Fruit fly (Drosophila melanogaster) whole organism, embryonic: ENCODE measurements around the gene CG13033.

Source experiments
- ATbp ChIP-seq: fragments of 200-800 bp; sonication (Bioruptor generic); optimal IDR thresholded peaks from 2 replicates; lab custom pipeline; 2017; ENCODE audit warnings: missing biosample characterization, mild to moderate bottlenecking, missing genetic modification characterization, missing genetic modification reagents
- Ada2b ChIP-seq: fragments of 200-800 bp; sonication (Bioruptor generic); IDR thresholded peaks from 2 replicates; pipeline ENCODE4 v1.3.6; 2022; ENCODE audit warnings: missing biosample characterization, missing genetic modification characterization
- CG12391 ChIP-seq: fragments of 200-800 bp; sonication (Bioruptor generic); optimal IDR thresholded peaks from 3 replicates; lab custom pipeline; 2018; ENCODE audit warnings: missing biosample characterization, mild to moderate bottlenecking, missing genetic modification characterization, moderate library complexity
- CG13287 ChIP-seq: fragments of 200-800 bp; sonication (Bioruptor generic); IDR thresholded peaks from 2 replicates; pipeline ENCODE4 v1.3.6; 2022; ENCODE audit warnings: missing biosample characterization, missing genetic modification characterization; ENCODE audit not compliant: partially characterized antibody
- CG14710 ChIP-seq: fragments of 200-800 bp; sonication (Bioruptor generic); optimal IDR thresholded peaks from 3 replicates; lab custom pipeline; 2019; ENCODE audit warnings: missing biosample characterization, mild to moderate bottlenecking, missing genetic modification characterization, moderate library complexity
- CG16813 ChIP-seq: fragments of 200-800 bp; sonication (Bioruptor generic); IDR thresholded peaks from 3 replicates; pipeline ENCODE4 v1.3.6; 2022; ENCODE audit warnings: missing biosample characterization, missing genetic modification characterization; ENCODE audit not compliant: partially characterized antibody
- CG2120 ChIP-seq: fragments of 200-800 bp; sonication (Bioruptor generic); optimal IDR thresholded peaks from 3 replicates; lab custom pipeline; 2016; ENCODE audit warnings: missing biosample characterization, missing genetic modification characterization
- CG2712 ChIP-seq: fragments of 200-800 bp; optimal IDR thresholded peaks from 3 replicates; lab custom pipeline; 2019; ENCODE audit warnings: missing biosample characterization, mild to moderate bottlenecking, missing genetic modification characterization, moderate library complexity
- CG30431 ChIP-seq: fragments of 200-800 bp; sonication (Bioruptor generic); optimal IDR thresholded peaks from 2 replicates; lab custom pipeline; 2017; ENCODE audit warnings: missing biosample characterization, missing genetic modification characterization
- CG3281 ChIP-seq: fragments of 200-800 bp; sonication (Bioruptor generic); optimal IDR thresholded peaks from 3 replicates; lab custom pipeline; 2017; ENCODE audit warnings: missing biosample characterization, mild to moderate bottlenecking, missing genetic modification characterization
- CG34376 ChIP-seq: fragments of 200-800 bp; sonication (Bioruptor generic); optimal IDR thresholded peaks from 2 replicates; lab custom pipeline; 2018; ENCODE audit warnings: missing biosample characterization, mild to moderate bottlenecking, missing genetic modification characterization
- CG3847 ChIP-seq: fragments of 200-800 bp; sonication (Bioruptor generic); IDR thresholded peaks from 2 replicates; pipeline ENCODE4 v1.3.6; 2022; ENCODE audit warnings: missing biosample characterization, missing genetic modification characterization
- CG4617 ChIP-seq: fragments of 200-800 bp; sonication (Bioruptor generic); optimal IDR thresholded peaks from 3 replicates; lab custom pipeline; 2016; ENCODE audit warnings: missing biosample characterization, missing genetic modification characterization, borderline replicate concordance
- CG7357 ChIP-seq: fragments of 200-800 bp; sonication (Bioruptor generic); IDR thresholded peaks from 3 replicates; pipeline ENCODE4 v1.3.6; 2022; ENCODE audit warnings: missing biosample characterization, missing genetic modification characterization
- CG7928 ChIP-seq: fragments of 200-800 bp; sonication (Bioruptor generic); optimal IDR thresholded peaks from 2 replicates; lab custom pipeline; 2017; ENCODE audit warnings: missing biosample characterization, mild to moderate bottlenecking, missing genetic modification characterization
- CG8281 ChIP-seq: fragments of 200-800 bp; sonication (Bioruptor generic); optimal IDR thresholded peaks from 2 replicates; lab custom pipeline; 2018; ENCODE audit warnings: missing biosample characterization, mild to moderate bottlenecking, missing genetic modification characterization, moderate library complexity
- CG8359 ChIP-seq: fragments of 200-800 bp; sonication (Bioruptor generic); optimal IDR thresholded peaks from 2 replicates; lab custom pipeline; 2017; ENCODE audit warnings: missing biosample characterization, mild to moderate bottlenecking, missing genetic modification characterization, borderline replicate concordance
- CG8765 ChIP-seq: fragments of 200-800 bp; sonication (Bioruptor generic); IDR thresholded peaks from 2 replicates; pipeline ENCODE4 v1.3.6; 2022; ENCODE audit warnings: missing biosample characterization, missing genetic modification characterization
- CG8924 ChIP-seq: fragments of 200-800 bp; optimal IDR thresholded peaks from 3 replicates; lab custom pipeline; 2019; ENCODE audit warnings: missing biosample characterization, mild to moderate bottlenecking, missing genetic modification characterization, moderate library complexity
- CG9609 ChIP-seq: fragments of 200-800 bp; sonication (Bioruptor generic); optimal IDR thresholded peaks from 3 replicates; lab custom pipeline; 2016; ENCODE audit warnings: missing biosample characterization, missing genetic modification characterization
- CG9932 ChIP-seq: fragments of 200-800 bp; sonication (Bioruptor generic); IDR thresholded peaks from 2 replicates; pipeline ENCODE4 v1.3.6; 2022; ENCODE audit warnings: missing biosample characterization, missing genetic modification characterization
- CTCF ChIP-seq: fragments of 200-800 bp; sonication (Bioruptor generic); optimal IDR thresholded peaks from 2 replicates; lab custom pipeline; 2017; ENCODE audit warnings: missing biosample characterization, mild to moderate bottlenecking, missing genetic modification characterization, moderate library complexity
- CoRest ChIP-seq: fragments of 200-800 bp; sonication (Bioruptor generic); optimal IDR thresholded peaks from 3 replicates; lab custom pipeline; 2018; ENCODE audit warnings: missing biosample characterization, mild to moderate bottlenecking, missing genetic modification characterization, moderate library complexity
- Doc3 ChIP-seq: fragments of 200-800 bp; sonication (Bioruptor generic); IDR thresholded peaks from 3 replicates; pipeline ENCODE4 v1.3.6; 2022; ENCODE audit warnings: missing biosample characterization, missing genetic modification characterization; ENCODE audit not compliant: partially characterized antibody
- Eip74EF ChIP-seq, 2 experiments: fragments of 200-800 bp in 1 of 2; fragments of >200 bp in 1 of 2; sonication (Bioruptor generic) in 1 of 2; optimal IDR thresholded peaks; 2 replicates each; lab custom pipeline; 2017 to 2019; ENCODE audit warnings: missing biosample characterization in 2 of 2, missing genetic modification characterization in 2 of 2, mild to moderate bottlenecking in 1 of 2, moderate library complexity in 1 of 2
- Ets97D ChIP-seq: fragments of 200-800 bp; sonication (Bioruptor generic); optimal IDR thresholded peaks from 3 replicates; lab custom pipeline; 2016; ENCODE audit warnings: missing biosample characterization, missing genetic modification characterization
- HLH54F ChIP-seq: fragments of 200-800 bp; sonication (Bioruptor generic); optimal IDR thresholded peaks from 3 replicates; lab custom pipeline; 2016; ENCODE audit warnings: missing biosample characterization, missing genetic modification characterization
- HmgZ ChIP-seq: fragments of 200-800 bp; sonication (Bioruptor generic); optimal IDR thresholded peaks from 2 replicates; lab custom pipeline; 2018; ENCODE audit warnings: missing biosample characterization, mild to moderate bottlenecking, missing genetic modification characterization
- Max ChIP-seq: fragments of 200-800 bp; sonication (Bioruptor generic); optimal IDR thresholded peaks from 2 replicates; lab custom pipeline; 2016; ENCODE audit warnings: missing biosample characterization, mild to moderate bottlenecking, missing genetic modification characterization
- Med ChIP-seq: fragments of 200-800 bp; sonication (Bioruptor generic); peaks from one replicate; lab custom pipeline; 2016; ENCODE audit warnings: missing biosample characterization, missing genetic modification characterization, mild to moderate bottlenecking, inconsistent platforms, moderate library complexity
- Meics ChIP-seq: fragments of 200-800 bp; sonication (Bioruptor generic); optimal IDR thresholded peaks from 2 replicates; lab custom pipeline; 2017; ENCODE audit warnings: missing biosample characterization, mild to moderate bottlenecking, missing genetic modification characterization
- NC2β ChIP-seq: fragments of 200-800 bp; sonication (Bioruptor generic); optimal IDR thresholded peaks from 2 replicates; lab custom pipeline; 2016; ENCODE audit warnings: missing biosample characterization, missing genetic modification characterization
- Side ChIP-seq: fragments of 200-800 bp; sonication (Bioruptor generic); optimal IDR thresholded peaks from 2 replicates; lab custom pipeline; 2016; ENCODE audit warnings: missing biosample characterization, missing genetic modification characterization
- Sin3A ChIP-seq: fragments of >200 bp; optimal IDR thresholded peaks from 2 replicates; lab custom pipeline; 2018
- Spps ChIP-seq: fragments of 200-800 bp; sonication (Bioruptor generic); optimal IDR thresholded peaks from 2 replicates; lab custom pipeline; 2018; ENCODE audit warnings: missing biosample characterization, mild to moderate bottlenecking, missing genetic modification characterization
- YL-1 ChIP-seq: fragments of 200-800 bp; sonication (Bioruptor generic); optimal IDR thresholded peaks from 3 replicates; lab custom pipeline; 2017; ENCODE audit warnings: missing biosample characterization, mild to moderate bottlenecking, missing genetic modification characterization
- crp ChIP-seq, 2 experiments: fragments of 200-800 bp; sonication (Bioruptor generic); optimal IDR thresholded peaks; 2 replicates in 1 of 2; 3 replicates in 1 of 2; lab custom pipeline; 2017; ENCODE audit warnings: missing biosample characterization in 2 of 2, missing genetic modification characterization in 2 of 2, mild to moderate bottlenecking in 1 of 2, moderate library complexity in 1 of 2
- exex ChIP-seq: fragments of 200-800 bp; sonication (Bioruptor generic); optimal IDR thresholded peaks from 4 replicates; lab custom pipeline; 2018; ENCODE audit warnings: missing biosample characterization, mild to moderate bottlenecking, missing genetic modification characterization, moderate library complexity
- gt ChIP-seq: fragments of 200-800 bp; sonication (Bioruptor generic); IDR thresholded peaks from 2 replicates; pipeline ENCODE4 v1.3.6; 2022; ENCODE audit warnings: missing biosample characterization, missing genetic modification characterization
- her ChIP-seq: fragments of 200-800 bp; sonication (Bioruptor generic); optimal IDR thresholded peaks from 2 replicates; lab custom pipeline; 2016; ENCODE audit warnings: missing biosample characterization, missing genetic modification characterization
- knrl ChIP-seq: fragments of 200-800 bp; sonication (Bioruptor generic); IDR thresholded peaks from 3 replicates; pipeline ENCODE4 v1.3.6; 2022; ENCODE audit warnings: missing biosample characterization, missing genetic modification characterization; ENCODE audit not compliant: partially characterized antibody
- lola ChIP-seq, 3 experiments: fragments of >200 bp in 2 of 3; fragments of 200-800 bp in 1 of 3; sonication (Bioruptor generic) in 1 of 3; optimal IDR thresholded peaks; 2 replicates each; lab custom pipeline; 2017 to 2019; ENCODE audit warnings: missing biosample characterization in 3 of 3, missing genetic modification characterization in 3 of 3, mild to moderate bottlenecking in 1 of 3, moderate library complexity in 1 of 3
- nerfin-1 ChIP-seq: fragments of 200-800 bp; sonication (Bioruptor generic); optimal IDR thresholded peaks from 3 replicates; lab custom pipeline; 2019; ENCODE audit warnings: missing biosample characterization, mild to moderate bottlenecking, missing genetic modification characterization, moderate library complexity
- phol ChIP-seq: fragments of 200-800 bp; sonication (Bioruptor generic); optimal IDR thresholded peaks from 3 replicates; lab custom pipeline; 2018; ENCODE audit warnings: missing biosample characterization, mild to moderate bottlenecking, missing genetic modification characterization, moderate library complexity
- row ChIP-seq: fragments of 200-800 bp; sonication (Bioruptor generic); IDR thresholded peaks from 3 replicates; pipeline ENCODE4 v1.3.6; 2022; ENCODE audit warnings: missing biosample characterization, missing genetic modification characterization
- run ChIP-seq: fragments of 200-800 bp; sonication (Bioruptor generic); optimal IDR thresholded peaks from 3 replicates; lab custom pipeline; 2018; ENCODE audit warnings: missing biosample characterization, mild to moderate bottlenecking, missing genetic modification characterization
- sug ChIP-seq: fragments of 200-800 bp; optimal IDR thresholded peaks from 2 replicates; lab custom pipeline; 2019; ENCODE audit warnings: missing biosample characterization, mild to moderate bottlenecking, missing genetic modification characterization, moderate library complexity
- trem ChIP-seq: fragments of 200-800 bp; optimal IDR thresholded peaks from 3 replicates; lab custom pipeline; 2019; ENCODE audit warnings: missing biosample characterization, mild to moderate bottlenecking, missing genetic modification characterization, moderate library complexity
- zen ChIP-seq: fragments of 200-800 bp; sonication (Bioruptor generic); optimal IDR thresholded peaks from 3 replicates; lab custom pipeline; 2018; ENCODE audit warnings: missing biosample characterization, mild to moderate bottlenecking, missing genetic modification characterization, moderate library complexity

The CG13033 gene

DNA sequence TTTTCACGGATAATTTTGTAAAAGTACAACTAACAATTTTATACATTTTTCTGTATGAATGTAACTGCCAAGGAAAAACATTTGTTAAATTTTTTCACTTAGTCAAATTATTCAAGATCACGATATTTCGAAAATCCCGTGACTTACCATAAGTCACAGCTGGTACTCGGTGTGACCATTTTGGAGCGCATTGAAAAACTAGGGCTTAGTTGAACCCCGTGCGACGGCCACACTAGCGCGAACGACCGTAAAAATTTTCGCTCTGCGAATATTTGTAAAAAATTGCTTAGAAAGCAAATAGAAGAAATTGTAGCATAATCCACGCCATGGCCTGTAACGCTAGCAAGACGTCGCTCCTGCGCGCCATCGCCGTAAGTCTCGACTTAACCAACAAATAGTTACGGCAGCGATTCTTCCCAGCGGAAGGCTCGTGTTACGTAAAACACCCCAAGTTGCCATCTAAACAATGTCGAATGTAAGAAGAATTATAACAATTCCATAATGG lies 38.7 kb upstream of the CG13033 start, which contains the start of gene UQCR-C2 (continued):
- peak; percentile 23 for TF ChIP-seq zen (tag; lab: Kevin White, UChicago)
- no peak for TF ChIP-seq CG30431 (GFP tag; lab: Kevin White, UChicago)
- TF ChIP-seq CoRest (tag; lab: Kevin White, UChicago) = peak; percentile 40
- no peak for TF ChIP-seq Eip74EF (GFP tag; optimal IDR thresholded peaks at IDR 0.05; lab: Kevin White, UChicago)
- TF ChIP-seq Doc3 = peak; percentile 33; the same call in 1 of the 3 replicates
- no peak for TF ChIP-seq run (tag; lab: Kevin White, UChicago)
- TF ChIP-seq lola (GFP tag; optimal IDR thresholded peaks at IDR 0.05; lab: Kevin White, UChicago) = no peak
- TF ChIP-seq exex (tag; lab: Kevin White, UChicago) = no peak
- TF ChIP-seq CG2120 (GFP tag; lab: Kevin White, UChicago) = peak; percentile 28
- TF ChIP-seq CTCF = peak; percentile 25
- peak; percentile 49 for TF ChIP-seq sug (tag; lab: Kevin White, UChicago)
- TF ChIP-seq crp (GFP tag; optimal IDR thresholded peaks at IDR 0.05; lab: Kevin White, UChicago) = peak in 1 of 2 experiments; percentile 83
- TF ChIP-seq CG8765 (GFP tag; lab: Robert Waterston, UW) = no peak
- no peak for TF ChIP-seq CG9609 (GFP tag; lab: Kevin White, UChicago)
- TF ChIP-seq Max = peak; percentile 9
- no peak for TF ChIP-seq CG8359 (GFP tag; lab: Kevin White, UChicago)
- no peak for TF ChIP-seq Meics
- TF ChIP-seq Sin3A = peak; percentile 39
- peak; percentile 45 for TF ChIP-seq CG2712 (tag; lab: Kevin White, UChicago)
- peak; percentile 38; the same call in 1 of the 2 replicates for TF ChIP-seq CG3847 (GFP tag; lab: Robert Waterston, UW)
- TF ChIP-seq knrl = peak; percentile 35; the same call in 1 of the 3 replicates
- peak; percentile 70 for TF ChIP-seq trem
- TF ChIP-seq CG34376 (GFP tag; lab: Kevin White, UChicago) = peak; percentile 44
- TF ChIP-seq Spps (tag; lab: Kevin White, UChicago) = no peak
- no peak for TF ChIP-seq ATbp
- peak; percentile 52; the same call in 2 of the 3 replicates for TF ChIP-seq CG16813
- no peak for TF ChIP-seq CG8281 (tag; lab: Kevin White, UChicago)
- peak; percentile 19; the same call in 1 of the 2 replicates for TF ChIP-seq CG13287 (GFP tag; lab: Robert Waterston, UW)
- TF ChIP-seq CG14710 (tag; lab: Kevin White, UChicago) = peak; percentile 58
- TF ChIP-seq CG4617 (GFP tag; lab: Kevin White, UChicago) = peak; percentile 89
- TF ChIP-seq gt = no peak
- peak; percentile 37 for TF ChIP-seq CG7928
- TF ChIP-seq Med = peak; percentile 84
- TF ChIP-seq HLH54F = peak; percentile 11
- TF ChIP-seq CG9932 (GFP tag; lab: Robert Waterston, UW) = peak; percentile 27; the same call in 1 of the 2 replicates
- peak; percentile 35 for TF ChIP-seq CG12391
- peak; percentile 46 for TF ChIP-seq phol
- peak; percentile 52 for TF ChIP-seq her (GFP tag; lab: Kevin White, UChicago)
- peak; percentile 92 for TF ChIP-seq row (GFP tag; lab: Robert Waterston, UW)
- TF ChIP-seq YL-1 (GFP tag; lab: Kevin White, UChicago) = peak; percentile 92
- no peak for TF ChIP-seq CG3281 (GFP tag; lab: Kevin White, UChicago)
- TF ChIP-seq HmgZ (tag; lab: Kevin White, UChicago) = peak; percentile 75
- peak; percentile 60 for TF ChIP-seq Ets97D (GFP tag; lab: Kevin White, UChicago)
- TF ChIP-seq CG7357 (GFP tag; lab: Robert Waterston, UW) = no peak
- TF ChIP-seq Side (GFP tag; lab: Kevin White, UChicago) = peak; percentile 1
- peak; percentile 58 for TF ChIP-seq NC2β (GFP tag; lab: Kevin White, UChicago)
- no peak for TF ChIP-seq Ada2b (GFP tag; lab: Robert Waterston, UW)
- peak; percentile 20 for TF ChIP-seq nerfin-1 (tag; lab: Kevin White, UChicago)
- peak; percentile 36 for TF ChIP-seq CG8924 (tag; lab: Kevin White, UChicago)
